Worm (Caenorhabditis elegans) whole organism, midembryonic: Measurements from ENCODE around the gene cyb-3.

Source experiments
- flt-1 ChIP-seq: fragments of 200-800 bp; sonication (Bioruptor generic); IDR thresholded peaks from 2 replicates; pipeline ENCODE4 v1.3.6; 2022; ENCODE audit warnings: missing genetic modification characterization, missing compliant biosample characterization
- klf-2 ChIP-seq: fragments of 200-800 bp; sonication (Bioruptor generic); conservative IDR thresholded peaks from 2 replicates; pipeline ENCODE4 v1.3.6; 2022; ENCODE audit warnings: missing genetic modification reagents, missing genetic modification characterization, missing compliant biosample characterization
- med-1 ChIP-seq: sonication (generic microtip); optimal IDR thresholded peaks from 2 replicates; lab custom pipeline; 2017; ENCODE audit warnings: missing genetic modification characterization, mild to moderate bottlenecking, missing compliant biosample characterization, antibody characterized with exemption, missing genetic modification reagents; ENCODE audit not compliant: insufficient read depth
- ref-1 ChIP-seq: fragments of 200-800 bp; sonication (Bioruptor generic); conservative IDR thresholded peaks from 2 replicates; pipeline ENCODE4 v1.3.6; 2022; ENCODE audit warnings: missing genetic modification reagents, missing genetic modification characterization, missing compliant biosample characterization
- tab-1 ChIP-seq: fragments of 200-800 bp; sonication (Bioruptor generic); IDR thresholded peaks from 2 replicates; pipeline ENCODE4 v1.3.6; 2022; ENCODE audit warnings: missing genetic modification characterization, missing compliant biosample characterization
- ztf-23 ChIP-seq: fragments of 200-800 bp; sonication (Bioruptor generic); IDR thresholded peaks from 2 replicates; pipeline ENCODE4 v1.3.6; 2022; ENCODE audit warnings: missing genetic modification reagents, missing genetic modification characterization, missing compliant biosample characterization

- no peak for TF ChIP-seq ref-1
- no peak for TF ChIP-seq tab-1 (GFP tag; lab: Robert Waterston, UW)
- no peak for TF ChIP-seq flt-1 (GFP tag; lab: Robert Waterston, UW)
- TF ChIP-seq med-1 (GFP tag; lab: Kevin White, UChicago) = no peak
- TF ChIP-seq klf-2 (GFP tag; lab: Robert Waterston, UW) = no peak
- no peak for TF ChIP-seq ztf-23 (GFP tag; lab: Robert Waterston, UW)
Observed at ce11 chrV:15412625-15413024, 17.1 kb downstream of the cyb-3 start, which contains the start of gene srbc-63.
